Worm (Caenorhabditis elegans): ENCODE data around the gene Y42H9AR.1.

- TF ChIP-seq him-1 (tag; optimal IDR thresholded peaks at IDR 0.05) (no peak), W03F9.2 (tag; optimal IDR thresholded peaks at IDR 0.05) (no peak), dao-5 (tag; optimal IDR thresholded peaks at IDR 0.05) (no peak)
Measured at ce11 chrIV:8076511-8076910, 36.7 kb upstream of the Y42H9AR.1 start.
